Worm (Caenorhabditis elegans) whole organism, midembryonic: ENCODE results near the gene H23N18.5.

Experiments
- T22C8.4 ChIP-seq: fragments of 200-800 bp; sonication (Bioruptor generic); IDR thresholded peaks from 2 replicates; pipeline ENCODE4 v1.3.6; 2022; ENCODE audit warnings: missing genetic modification characterization, missing compliant biosample characterization
- cog-1 ChIP-seq: sonication (generic microtip); optimal IDR thresholded peaks from 2 replicates; lab custom pipeline; 2016; ENCODE audit warnings: missing genetic modification characterization, missing compliant biosample characterization
- flt-1 ChIP-seq: fragments of 200-800 bp; sonication (Bioruptor generic); IDR thresholded peaks from 2 replicates; pipeline ENCODE4 v1.3.6; 2022; ENCODE audit warnings: missing genetic modification characterization, missing compliant biosample characterization
- klf-2 ChIP-seq: fragments of 200-800 bp; sonication (Bioruptor generic); conservative IDR thresholded peaks from 2 replicates; pipeline ENCODE4 v1.3.6; 2022; ENCODE audit warnings: missing genetic modification reagents, missing genetic modification characterization, missing compliant biosample characterization
- med-1 ChIP-seq: sonication (generic microtip); optimal IDR thresholded peaks from 2 replicates; lab custom pipeline; 2017; ENCODE audit warnings: missing genetic modification characterization, mild to moderate bottlenecking, missing compliant biosample characterization, antibody characterized with exemption, missing genetic modification reagents; ENCODE audit not compliant: insufficient read depth
- ref-1 ChIP-seq: fragments of 200-800 bp; sonication (Bioruptor generic); conservative IDR thresholded peaks from 2 replicates; pipeline ENCODE4 v1.3.6; 2022; ENCODE audit warnings: missing genetic modification reagents, missing genetic modification characterization, missing compliant biosample characterization
- tab-1 ChIP-seq: fragments of 200-800 bp; sonication (Bioruptor generic); IDR thresholded peaks from 2 replicates; pipeline ENCODE4 v1.3.6; 2022; ENCODE audit warnings: missing genetic modification characterization, missing compliant biosample characterization
- ztf-23 ChIP-seq: fragments of 200-800 bp; sonication (Bioruptor generic); IDR thresholded peaks from 2 replicates; pipeline ENCODE4 v1.3.6; 2022; ENCODE audit warnings: missing genetic modification reagents, missing genetic modification characterization, missing compliant biosample characterization
- ztf-29 ChIP-seq: fragments of 200-800 bp; sonication (Bioruptor generic); IDR thresholded peaks from 2 replicates; pipeline ENCODE4 v1.3.6; 2022; ENCODE audit warnings: missing genetic modification reagents, missing genetic modification characterization, missing compliant biosample characterization

Gene H23N18.5

DNA sequence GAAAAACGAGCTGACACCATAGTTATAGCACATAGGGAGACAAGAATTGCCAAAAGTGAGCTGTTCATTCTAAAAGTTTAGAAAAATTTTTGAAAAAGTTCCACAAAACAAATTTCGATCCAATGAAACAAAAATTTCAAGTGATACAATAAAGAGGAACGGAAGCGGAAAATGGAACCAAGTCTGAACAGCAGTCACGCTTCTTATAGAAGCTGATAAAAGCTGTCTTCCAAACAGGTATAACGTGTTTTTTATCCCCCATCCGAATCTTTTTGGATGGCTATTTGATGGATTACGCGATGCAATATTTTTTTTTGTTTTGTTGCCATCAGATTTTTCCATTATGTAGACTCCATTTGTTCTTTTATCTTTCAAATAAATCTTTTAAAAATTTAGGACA, at the start of gene H23N18.5:
H23N18.5 (minus strand) TSS at position 69 of the 400 bp plus-strand sequence.
- TF ChIP-seq med-1 (GFP tag; lab: Kevin White, UChicago) (no peak), cog-1 (no peak), klf-2 (GFP tag; lab: Robert Waterston, UW) (no peak), flt-1 (no peak), T22C8.4 (GFP tag; lab: Robert Waterston, UW) (no peak)

DNA sequence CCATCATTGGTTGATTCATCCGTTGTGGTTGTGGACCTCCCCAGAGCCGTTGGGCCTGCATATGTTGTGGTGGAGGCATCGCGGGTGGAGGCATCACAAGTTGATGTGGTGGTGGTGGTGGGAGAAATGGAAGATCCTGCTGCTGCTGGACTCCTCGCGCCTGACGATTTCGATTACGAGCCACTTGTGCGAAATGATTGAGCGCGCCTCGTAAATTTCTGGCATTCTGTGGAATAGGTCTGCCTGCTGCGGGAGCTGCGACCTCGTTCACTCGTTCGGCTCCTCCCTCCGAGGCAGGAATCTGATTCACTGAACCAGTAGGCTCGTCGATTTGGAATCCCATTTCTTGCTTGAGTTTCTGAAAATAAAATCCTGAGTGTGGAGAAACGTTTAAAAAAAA, 48.5 kb upstream of the H23N18.5 start:
- 0 out of 2 replicates have a peak, but pooled peaks have one; percentile 22 for TF ChIP-seq klf-2 (GFP tag; lab: Robert Waterston, UW)
- no peak for TF ChIP-seq ztf-23 (GFP tag; lab: Robert Waterston, UW)

ce11 chrV:4957619-4958018, 45.4 kb upstream of the H23N18.5 start:
- TF ChIP-seq ztf-29 (GFP tag; lab: Robert Waterston, UW) = no peak
- TF ChIP-seq flt-1 = no peak
- TF ChIP-seq ref-1 (GFP tag; lab: Robert Waterston, UW) = no peak
- no peak for TF ChIP-seq T22C8.4 (GFP tag; lab: Robert Waterston, UW)
- TF ChIP-seq med-1 (GFP tag; lab: Kevin White, UChicago) = no peak
- TF ChIP-seq cog-1 = no peak
- TF ChIP-seq ztf-23 (GFP tag; lab: Robert Waterston, UW) = no peak
- TF ChIP-seq klf-2 (GFP tag; lab: Robert Waterston, UW) = no peak
- no peak for TF ChIP-seq tab-1 (GFP tag; lab: Robert Waterston, UW)

- no peak for TF ChIP-seq cog-1
These were observed 44.3 kb upstream of the H23N18.5 start, which contains the start of gene str-208 for ce11 chrV:4956529-4956928. str-208 (plus strand) TSS chrV:4956829.

- TF ChIP-seq ztf-23 (GFP tag; lab: Robert Waterston, UW) = no peak
- TF ChIP-seq ztf-29 (GFP tag; lab: Robert Waterston, UW) = no peak
- no peak for TF ChIP-seq T22C8.4 (GFP tag; lab: Robert Waterston, UW)
- no peak for TF ChIP-seq klf-2 (GFP tag; lab: Robert Waterston, UW)
- TF ChIP-seq ref-1 (GFP tag; lab: Robert Waterston, UW) = no peak
- TF ChIP-seq flt-1 = no peak
- TF ChIP-seq med-1 (GFP tag; lab: Kevin White, UChicago) = no peak
- TF ChIP-seq cog-1 = no peak
These were observed 39.3 kb upstream of the H23N18.5 start, which contains the start of gene str-207 for ce11 chrV:4951434-4951833. str-207 (plus strand) TSS chrV:4951734.

DNA sequence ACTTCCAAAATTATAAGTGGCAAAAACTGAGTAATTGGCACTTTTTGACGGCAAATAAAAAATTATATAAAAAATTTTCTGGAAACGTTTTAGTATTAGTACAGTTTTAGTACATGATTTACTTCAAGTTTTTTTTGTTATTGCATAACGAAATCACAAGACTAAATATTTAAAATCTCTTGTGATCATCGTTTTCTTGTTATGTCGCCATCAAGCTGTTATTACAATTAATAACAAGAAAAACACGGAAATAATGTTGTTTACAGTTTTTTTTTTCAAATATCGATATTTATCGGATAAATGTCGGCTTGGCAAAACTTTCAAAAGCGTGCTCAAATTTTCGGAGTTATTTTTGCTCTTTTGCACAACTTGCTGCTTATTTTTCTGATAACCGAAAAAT, 36.5 kb upstream of the H23N18.5 start, which contains the start of gene str-209:
str-209 (plus strand) TSS at position 301 of the 400 bp plus-strand sequence.
- TF ChIP-seq med-1 (GFP tag; lab: Kevin White, UChicago) (no peak), tab-1 (GFP tag; lab: Robert Waterston, UW) (no peak), flt-1 (no peak), klf-2 (GFP tag; lab: Robert Waterston, UW) (no peak), ref-1 (GFP tag; lab: Robert Waterston, UW) (no peak), ztf-23 (GFP tag; lab: Robert Waterston, UW) (no peak), cog-1 (no peak)

DNA sequence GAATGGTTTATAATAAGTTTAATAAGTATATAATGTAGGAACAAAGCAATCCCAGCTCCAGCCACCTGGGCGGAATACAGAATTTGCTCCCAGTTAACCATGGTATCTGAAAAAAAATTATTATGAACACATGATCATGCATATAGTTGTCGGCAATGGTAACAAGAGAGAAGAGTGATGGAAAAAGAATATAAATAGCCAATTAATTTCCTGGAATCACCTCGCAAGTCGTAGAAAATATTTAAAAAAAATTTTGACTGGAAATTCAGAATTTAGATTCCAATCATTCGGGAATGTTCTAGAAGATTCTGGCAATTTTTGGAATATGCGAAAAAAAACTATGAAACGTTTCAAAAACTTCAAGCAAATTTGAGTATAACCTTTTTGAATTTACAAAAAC, 32.0 kb upstream of the H23N18.5 start, which contains the start of gene str-211:
str-211 (minus strand) TSS at position 101 of the 400 bp plus-strand sequence.
- no peak for TF ChIP-seq ztf-29 (GFP tag; lab: Robert Waterston, UW)
- TF ChIP-seq med-1 (GFP tag; lab: Kevin White, UChicago) = no peak
- TF ChIP-seq ref-1 (GFP tag; lab: Robert Waterston, UW) = no peak
- TF ChIP-seq cog-1 = no peak
- no peak for TF ChIP-seq tab-1 (GFP tag; lab: Robert Waterston, UW)

DNA sequence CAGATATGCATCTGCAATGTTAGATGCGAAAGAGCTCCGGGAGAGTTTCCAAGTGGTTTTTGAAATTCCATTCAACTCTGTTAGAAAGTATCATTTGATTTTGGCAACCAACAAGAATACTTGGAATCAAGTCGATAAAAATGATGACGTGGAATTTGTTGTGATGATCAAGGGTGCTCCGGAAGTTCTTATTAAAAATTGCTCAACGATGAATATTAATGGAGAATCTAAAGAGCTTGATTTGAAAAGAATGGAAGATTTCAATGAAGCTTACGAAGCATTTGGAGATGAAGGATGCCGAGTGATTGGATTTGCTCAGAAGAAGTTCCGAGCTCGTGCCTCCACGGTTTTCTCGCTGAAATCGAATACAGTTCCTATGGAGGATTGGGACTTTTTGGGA, 25.2 kb upstream of the H23N18.5 start:
- no peak for TF ChIP-seq ztf-23 (GFP tag; lab: Robert Waterston, UW)
- TF ChIP-seq ztf-29 (GFP tag; lab: Robert Waterston, UW) = no peak
- TF ChIP-seq tab-1 (GFP tag; lab: Robert Waterston, UW) = no peak
- TF ChIP-seq klf-2 (GFP tag; lab: Robert Waterston, UW) = no peak

DNA sequence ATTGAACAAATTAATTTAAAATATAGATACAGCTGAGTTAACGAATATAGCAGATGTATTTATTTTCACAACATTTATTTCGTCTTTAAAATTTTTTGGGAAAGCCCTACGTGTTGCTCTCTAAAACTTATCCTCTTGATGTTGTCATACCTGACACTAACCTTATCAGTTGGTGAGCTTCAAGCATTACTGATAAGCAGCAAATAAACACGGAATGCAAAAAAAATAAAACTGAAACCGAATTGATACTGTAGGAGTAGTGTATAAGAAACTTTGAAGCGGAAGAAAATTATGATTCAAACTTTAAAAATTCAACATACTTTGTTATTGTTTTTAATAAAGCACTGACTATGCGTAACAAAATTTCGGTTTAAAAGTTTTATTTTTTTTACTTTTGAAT, 22.9 kb upstream of the H23N18.5 start:
- no peak for TF ChIP-seq klf-2 (GFP tag; lab: Robert Waterston, UW)
- no peak for TF ChIP-seq med-1 (GFP tag; lab: Kevin White, UChicago)

DNA sequence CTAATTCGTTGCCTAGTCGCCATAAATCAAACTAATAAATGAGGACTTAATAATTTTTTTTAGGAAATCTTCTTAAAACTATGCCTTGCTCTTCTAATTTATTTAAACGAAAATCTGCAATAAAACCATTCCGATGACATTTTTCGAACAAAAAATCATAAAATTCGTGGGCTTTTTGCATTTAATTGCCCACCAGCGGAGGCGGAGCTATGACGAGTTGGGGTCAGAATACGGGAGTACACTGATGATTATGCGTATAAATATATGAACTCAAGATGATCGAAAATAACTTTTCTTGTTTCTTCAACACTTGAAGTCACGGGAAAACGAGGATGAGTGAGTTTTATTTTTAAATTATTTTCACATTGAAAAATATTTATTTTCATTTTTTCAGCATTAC, 22.2 kb upstream of the H23N18.5 start, which contains the start of gene catp-2:
catp-2 (plus strand) TSS at position 301 of the 400 bp plus-strand sequence.
- TF ChIP-seq med-1 (GFP tag; lab: Kevin White, UChicago) (no peak), ref-1 (GFP tag; lab: Robert Waterston, UW) (no peak), ztf-29 (GFP tag; lab: Robert Waterston, UW) (no peak), T22C8.4 (GFP tag; lab: Robert Waterston, UW) (no peak), tab-1 (GFP tag; lab: Robert Waterston, UW) (no peak), ztf-23 (GFP tag; lab: Robert Waterston, UW) (no peak), flt-1 (no peak), klf-2 (GFP tag; lab: Robert Waterston, UW) (no peak), cog-1 (no peak)

DNA sequence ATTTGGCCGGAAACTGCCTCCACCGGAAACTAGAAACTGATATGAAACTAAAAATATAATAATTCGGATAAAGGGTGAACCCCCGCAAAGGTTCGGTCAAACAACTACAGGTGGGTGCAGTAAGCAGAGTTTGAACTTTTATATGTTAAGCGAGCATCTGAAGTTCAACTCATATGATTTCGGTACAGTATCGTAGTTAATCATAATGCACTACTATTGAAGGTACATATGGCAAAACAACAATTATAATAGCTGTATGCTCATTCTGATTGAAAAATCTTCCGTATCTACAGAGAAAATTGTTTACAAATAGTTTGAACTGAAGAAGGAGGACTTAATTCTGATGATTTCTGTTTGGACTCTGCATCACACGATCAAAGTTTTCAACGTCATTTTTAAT, 21.1 kb upstream of the H23N18.5 start:
- TF ChIP-seq tab-1 (GFP tag; lab: Robert Waterston, UW) = no peak
- no peak for TF ChIP-seq ztf-23 (GFP tag; lab: Robert Waterston, UW)
- TF ChIP-seq med-1 (GFP tag; lab: Kevin White, UChicago) = no peak
- no peak for TF ChIP-seq klf-2 (GFP tag; lab: Robert Waterston, UW)
- no peak for TF ChIP-seq T22C8.4 (GFP tag; lab: Robert Waterston, UW)
- TF ChIP-seq ref-1 (GFP tag; lab: Robert Waterston, UW) = no peak
- TF ChIP-seq ztf-29 (GFP tag; lab: Robert Waterston, UW) = no peak
- TF ChIP-seq flt-1 = no peak
